Fruit fly (Drosophila melanogaster) whole organism, embryonic: ENCODE measurements around the gene zen2.

Experiments
- Abd-B ChIP-seq: fragments of 200-800 bp; sonication (Bioruptor generic); optimal IDR thresholded peaks from 2 replicates; lab custom pipeline; 2018; ENCODE audit warnings: missing biosample characterization, mild to moderate bottlenecking, missing genetic modification characterization, moderate library complexity
- Atf-2 ChIP-seq: fragments of 200-800 bp; sonication (Bioruptor generic); optimal IDR thresholded peaks from 2 replicates; lab custom pipeline; 2016; ENCODE audit warnings: missing biosample characterization, missing genetic modification characterization
- Awh ChIP-seq: fragments of 200-800 bp; sonication (Bioruptor generic); IDR thresholded peaks from 2 replicates; pipeline ENCODE4, ENCODE4 v1.3.6; 2022; ENCODE audit warnings: missing biosample characterization, missing genetic modification characterization
- CG10366 ChIP-seq: fragments of 200-800 bp; sonication (Bioruptor generic); IDR thresholded peaks from 2 replicates; pipeline ENCODE4 v1.3.6; 2022; ENCODE audit warnings: missing biosample characterization, missing genetic modification characterization
- CG10979 ChIP-seq: fragments of 200-800 bp; sonication (Bioruptor generic); optimal IDR thresholded peaks from 2 replicates; lab custom pipeline; 2018; ENCODE audit warnings: missing biosample characterization, mild to moderate bottlenecking, missing genetic modification characterization, moderate library complexity
- CG11085 ChIP-seq: fragments of 200-800 bp; sonication (Bioruptor generic); IDR thresholded peaks from 2 replicates; pipeline ENCODE4 v1.3.6; 2022; ENCODE audit warnings: missing biosample characterization, missing genetic modification characterization
- CG11093 ChIP-seq: fragments of 200-800 bp; sonication (Bioruptor generic); IDR thresholded peaks from 3 replicates; pipeline ENCODE4 v1.3.6; 2022; ENCODE audit warnings: missing biosample characterization, missing genetic modification characterization
- CG11247 ChIP-seq: fragments of 200-800 bp; sonication (Bioruptor generic); IDR thresholded peaks from 2 replicates; pipeline ENCODE4 v1.3.6; 2022; ENCODE audit warnings: missing biosample characterization, missing genetic modification characterization
- CG12299 ChIP-seq: fragments of 200-800 bp; sonication (Bioruptor generic); optimal IDR thresholded peaks from 2 replicates; lab custom pipeline; 2018; ENCODE audit warnings: missing biosample characterization, mild to moderate bottlenecking, missing genetic modification characterization
- CG12769 ChIP-seq: fragments of 200-800 bp; sonication (Bioruptor generic); optimal IDR thresholded peaks from 2 replicates; lab custom pipeline; 2019; ENCODE audit warnings: missing biosample characterization, mild to moderate bottlenecking, missing genetic modification characterization, moderate library complexity
- CG13287 ChIP-seq: fragments of 200-800 bp; sonication (Bioruptor generic); IDR thresholded peaks from 2 replicates; pipeline ENCODE4 v1.3.6; 2022; ENCODE audit warnings: missing biosample characterization, missing genetic modification characterization; ENCODE audit not compliant: partially characterized antibody
- CG14860 ChIP-seq: fragments of 200-800 bp; sonication (Bioruptor generic); IDR thresholded peaks from 3 replicates; pipeline ENCODE4 v1.3.6; 2022; ENCODE audit warnings: missing biosample characterization, missing genetic modification characterization; ENCODE audit not compliant: partially characterized antibody
- CG14965 ChIP-seq: fragments of 200-800 bp; sonication (Bioruptor generic); optimal IDR thresholded peaks from 2 replicates; lab custom pipeline; 2016; ENCODE audit warnings: missing biosample characterization, missing genetic modification characterization, borderline replicate concordance
- CG15269 ChIP-seq: fragments of 200-800 bp; sonication (Bioruptor generic); optimal IDR thresholded peaks from 2 replicates; lab custom pipeline; 2018; ENCODE audit warnings: missing biosample characterization, mild to moderate bottlenecking, missing genetic modification characterization, moderate library complexity
- CG15601 ChIP-seq: fragments of 200-800 bp; sonication (Bioruptor generic); optimal IDR thresholded peaks from 3 replicates; lab custom pipeline; 2019; ENCODE audit warnings: missing biosample characterization, mild to moderate bottlenecking, missing genetic modification characterization, moderate library complexity
- CG18599 ChIP-seq: fragments of 200-800 bp; sonication (Bioruptor generic); optimal IDR thresholded peaks from 3 replicates; lab custom pipeline; 2017; ENCODE audit warnings: missing biosample characterization, missing genetic modification characterization, mild to moderate bottlenecking, moderate library complexity, missing genetic modification reagents
- CG2199 ChIP-seq: fragments of 200-800 bp; sonication (Bioruptor generic); IDR thresholded peaks from 3 replicates; pipeline ENCODE4 v1.3.6; 2022; ENCODE audit warnings: missing biosample characterization, missing genetic modification characterization
- CG2678 ChIP-seq: fragments of 200-800 bp; sonication (Bioruptor generic); optimal IDR thresholded peaks from 3 replicates; lab custom pipeline; 2019; ENCODE audit warnings: missing biosample characterization, mild to moderate bottlenecking, missing genetic modification characterization, moderate library complexity
- CG31224 ChIP-seq: fragments of 200-800 bp; sonication (Bioruptor generic); IDR thresholded peaks from 2 replicates; pipeline ENCODE4 v1.3.6; 2022; ENCODE audit warnings: missing biosample characterization, missing genetic modification characterization
- CG34376 ChIP-seq: fragments of 200-800 bp; sonication (Bioruptor generic); optimal IDR thresholded peaks from 2 replicates; lab custom pipeline; 2018; ENCODE audit warnings: missing biosample characterization, mild to moderate bottlenecking, missing genetic modification characterization
- CG4282 ChIP-seq: fragments of 200-800 bp; sonication (Bioruptor generic); optimal IDR thresholded peaks from 2 replicates; lab custom pipeline; 2016; ENCODE audit warnings: missing biosample characterization, missing genetic modification characterization
- CG6813 ChIP-seq: fragments of 200-800 bp; sonication (Bioruptor generic); optimal IDR thresholded peaks from 2 replicates; lab custom pipeline; 2017; ENCODE audit warnings: missing biosample characterization, missing genetic modification characterization, mild to moderate bottlenecking, moderate library complexity, missing genetic modification reagents
- CG8359 ChIP-seq: fragments of 200-800 bp; sonication (Bioruptor generic); optimal IDR thresholded peaks from 2 replicates; lab custom pipeline; 2017; ENCODE audit warnings: missing biosample characterization, mild to moderate bottlenecking, missing genetic modification characterization, borderline replicate concordance
- Dip3 ChIP-seq: fragments of 200-800 bp; sonication (Bioruptor generic); optimal IDR thresholded peaks from 3 replicates; lab custom pipeline; 2016; ENCODE audit warnings: missing biosample characterization, missing genetic modification characterization
- Doc3 ChIP-seq: fragments of 200-800 bp; sonication (Bioruptor generic); IDR thresholded peaks from 3 replicates; pipeline ENCODE4 v1.3.6; 2022; ENCODE audit warnings: missing biosample characterization, missing genetic modification characterization; ENCODE audit not compliant: partially characterized antibody
- Ets65A ChIP-seq: fragments of 200-800 bp; sonication (Bioruptor generic); peaks from one replicate; lab custom pipeline; 2016; ENCODE audit warnings: missing biosample characterization, missing genetic modification characterization
- HLH3B ChIP-seq: fragments of 200-800 bp; sonication (Bioruptor generic); IDR thresholded peaks from 2 replicates; pipeline ENCODE4 v1.3.6; 2022; ENCODE audit warnings: missing biosample characterization, missing genetic modification characterization
- Hey ChIP-seq: fragments of 200-800 bp; sonication (Bioruptor generic); optimal IDR thresholded peaks from 3 replicates; lab custom pipeline; 2018; ENCODE audit warnings: missing biosample characterization, mild to moderate bottlenecking, missing genetic modification characterization
- Hr3 ChIP-seq: fragments of 200-800 bp; sonication (Bioruptor generic); optimal IDR thresholded peaks from 3 replicates; lab custom pipeline; 2016; ENCODE audit warnings: missing biosample characterization, missing genetic modification characterization
- NK7.1 ChIP-seq: fragments of 200-800 bp; sonication (Bioruptor generic); optimal IDR thresholded peaks from 3 replicates; lab custom pipeline; 2016; ENCODE audit warnings: missing biosample characterization, missing genetic modification characterization
- Nf-YC ChIP-seq: fragments of 200-800 bp; optimal IDR thresholded peaks from 3 replicates; lab custom pipeline; 2019; ENCODE audit warnings: missing biosample characterization, mild to moderate bottlenecking, missing genetic modification characterization, moderate library complexity
- Ravus ChIP-seq: fragments of 200-800 bp; sonication (Bioruptor generic); IDR thresholded peaks from 2 replicates; pipeline ENCODE4 v1.3.6; 2022; ENCODE audit warnings: missing biosample characterization, missing genetic modification characterization
- al ChIP-seq: fragments of 200-800 bp; sonication (Bioruptor generic); IDR thresholded peaks from 2 replicates; pipeline ENCODE4 v1.3.6; 2022; ENCODE audit warnings: missing biosample characterization, missing genetic modification characterization
- ase ChIP-seq: fragments of 200-800 bp; sonication (Bioruptor generic); IDR thresholded peaks from 3 replicates; pipeline ENCODE4 v1.3.6; 2022; ENCODE audit warnings: missing biosample characterization, missing genetic modification characterization
- br ChIP-seq: fragments of >200 bp; optimal IDR thresholded peaks from 2 replicates; lab custom pipeline; 2017
- dimm ChIP-seq: fragments of 200-800 bp; sonication (Bioruptor generic); IDR thresholded peaks from 2 replicates; pipeline ENCODE4 v1.3.6; 2022; ENCODE audit warnings: missing biosample characterization, missing genetic modification characterization
- exex ChIP-seq: fragments of 200-800 bp; sonication (Bioruptor generic); optimal IDR thresholded peaks from 4 replicates; lab custom pipeline; 2018; ENCODE audit warnings: missing biosample characterization, mild to moderate bottlenecking, missing genetic modification characterization, moderate library complexity
- eyg ChIP-seq: fragments of 200-800 bp; sonication (Bioruptor generic); optimal IDR thresholded peaks from 3 replicates; lab custom pipeline; 2016; ENCODE audit warnings: missing biosample characterization, missing genetic modification characterization
- fd102C ChIP-seq: fragments of 200-800 bp; sonication (Bioruptor generic); optimal IDR thresholded peaks from 2 replicates; lab custom pipeline; 2018; ENCODE audit warnings: missing biosample characterization, mild to moderate bottlenecking, missing genetic modification characterization, moderate library complexity
- gt ChIP-seq: fragments of 200-800 bp; sonication (Bioruptor generic); IDR thresholded peaks from 2 replicates; pipeline ENCODE4 v1.3.6; 2022; ENCODE audit warnings: missing biosample characterization, missing genetic modification characterization
- her ChIP-seq: fragments of 200-800 bp; sonication (Bioruptor generic); optimal IDR thresholded peaks from 2 replicates; lab custom pipeline; 2016; ENCODE audit warnings: missing biosample characterization, missing genetic modification characterization
- inv ChIP-seq: fragments of 200-800 bp; sonication (Bioruptor generic); IDR thresholded peaks from 2 replicates; pipeline ENCODE4 v1.3.6; 2022; ENCODE audit warnings: missing biosample characterization, missing genetic modification characterization; ENCODE audit not compliant: partially characterized antibody
- lmd ChIP-seq: fragments of 200-800 bp; sonication (Bioruptor generic); IDR thresholded peaks from 2 replicates; pipeline ENCODE4 v1.3.6; 2022; ENCODE audit warnings: missing biosample characterization, missing genetic modification characterization
- maf-S ChIP-seq: fragments of 200-800 bp; sonication (Bioruptor generic); optimal IDR thresholded peaks from 2 replicates; lab custom pipeline; 2016; ENCODE audit warnings: missing biosample characterization, missing genetic modification characterization
- nerfin-1 ChIP-seq: fragments of 200-800 bp; sonication (Bioruptor generic); optimal IDR thresholded peaks from 3 replicates; lab custom pipeline; 2019; ENCODE audit warnings: missing biosample characterization, mild to moderate bottlenecking, missing genetic modification characterization, moderate library complexity
- onecut ChIP-seq: fragments of 200-800 bp; sonication (Bioruptor generic); IDR thresholded peaks from 2 replicates; pipeline ENCODE4 v1.3.6; 2022; ENCODE audit warnings: missing biosample characterization, missing genetic modification characterization
- peb ChIP-seq: fragments of 200-800 bp; sonication (Bioruptor generic); IDR thresholded peaks from 2 replicates; pipeline ENCODE4 v1.3.6; 2022; ENCODE audit warnings: missing biosample characterization, missing genetic modification characterization
- phol ChIP-seq: fragments of 200-800 bp; sonication (Bioruptor generic); optimal IDR thresholded peaks from 3 replicates; lab custom pipeline; 2018; ENCODE audit warnings: missing biosample characterization, mild to moderate bottlenecking, missing genetic modification characterization, moderate library complexity
- ro ChIP-seq: fragments of 200-800 bp; sonication (Bioruptor generic); IDR thresholded peaks from 2 replicates; pipeline ENCODE4 v1.3.6; 2022; ENCODE audit warnings: missing biosample characterization, missing genetic modification characterization
- scrt ChIP-seq: fragments of 200-800 bp; sonication (Bioruptor generic); optimal IDR thresholded peaks from 2 replicates; lab custom pipeline; 2018; ENCODE audit warnings: missing biosample characterization, mild to moderate bottlenecking, missing genetic modification characterization, moderate library complexity
- vnd ChIP-seq: fragments of 200-800 bp; sonication (Bioruptor generic); IDR thresholded peaks from 3 replicates; pipeline ENCODE4 v1.3.6; 2022; ENCODE audit warnings: missing biosample characterization, missing genetic modification characterization; ENCODE audit not compliant: partially characterized antibody

Gene zen2

dm6 chr3R:6759419-6759818 lies 15.5 kb upstream of the zen2 start, which contains the start of gene bcd (continued):
- TF ChIP-seq CG15269 (tag; lab: Kevin White, UChicago) (peak; percentile 67), eyg (GFP tag; lab: Kevin White, UChicago) (no peak), NK7.1 (GFP tag; lab: Kevin White, UChicago) (peak; percentile 59), CG10366 (GFP tag; lab: Robert Waterston, UW) (peak; percentile 74), CG11247 (GFP tag; lab: Robert Waterston, UW) (peak; percentile 84), gt (peak; percentile 49; the same call in 1 of the 2 replicates), CG8359 (GFP tag; lab: Kevin White, UChicago) (no peak), HLH3B (GFP tag; lab: Robert Waterston, UW) (peak; percentile 63), CG4282 (GFP tag; lab: Kevin White, UChicago) (peak; percentile 45), CG11093 (GFP tag; lab: Robert Waterston, UW) (peak; percentile 72; the same call in 1 of the 3 replicates), CG18599 (peak; percentile 63), Hey (tag; lab: Kevin White, UChicago) (no peak), CG34376 (GFP tag; lab: Kevin White, UChicago) (no peak), CG14860 (GFP tag; lab: Robert Waterston, UW) (peak; percentile 49; the same call in 1 of the 3 replicates), Doc3 (GFP tag; lab: Robert Waterston, UW) (peak; percentile 46; the same call in 1 of the 3 replicates), CG10979 (tag; lab: Kevin White, UChicago) (peak; percentile 51), CG31224 (no peak), scrt (GFP tag; lab: Kevin White, UChicago) (peak; percentile 8), her (GFP tag; lab: Kevin White, UChicago) (peak; percentile 67), Dip3 (peak; percentile 67), inv (GFP tag; lab: Robert Waterston, UW) (no peak), CG12769 (tag; lab: Kevin White, UChicago) (no peak), vnd (no peak), CG15601 (tag; lab: Kevin White, UChicago) (peak; percentile 26), maf-S (GFP tag; lab: Kevin White, UChicago) (peak; percentile 54), exex (tag; lab: Kevin White, UChicago) (no peak), CG12299 (tag; lab: Kevin White, UChicago) (peak; percentile 19), CG2678 (tag; lab: Kevin White, UChicago) (no peak), onecut (peak; percentile 77), peb (GFP tag; lab: Robert Waterston, UW) (peak; percentile 42; the same call in 1 of the 2 replicates), ase (GFP tag; lab: Robert Waterston, UW) (peak; percentile 71; the same call in 2 of the 3 replicates), Nf-YC (tag; lab: Kevin White, UChicago) (peak; percentile 45), Abd-B (GFP tag; lab: Kevin White, UChicago) (peak; percentile 77), al (peak; percentile 58), lmd (GFP tag; lab: Robert Waterston, UW) (peak; percentile 75), fd102C (GFP tag; lab: Kevin White, UChicago) (peak; percentile 47), Atf-2 (GFP tag; lab: Kevin White, UChicago) (peak; percentile 82), CG6813 (GFP tag; lab: Kevin White, UChicago) (peak; percentile 27), CG13287 (GFP tag; lab: Robert Waterston, UW) (peak; percentile 78), Ets65A (GFP tag; lab: Kevin White, UChicago) (peak; percentile 99), ro (GFP tag; lab: Robert Waterston, UW) (peak; percentile 53), CG14965 (GFP tag; lab: Kevin White, UChicago) (peak; percentile 2), Ravus (GFP tag; lab: Robert Waterston, UW) (peak; percentile 42), dimm (peak; percentile 39; the same call in 1 of the 2 replicates), br (lab: Kevin White, UChicago) (no peak), nerfin-1 (tag; lab: Kevin White, UChicago) (peak; percentile 62), CG11085 (GFP tag; lab: Robert Waterston, UW) (peak; percentile 75), phol (tag; lab: Kevin White, UChicago) (peak; percentile 64), CG2199 (GFP tag; lab: Robert Waterston, UW) (peak; percentile 99), Awh (GFP tag; lab: Robert Waterston, UW) (peak; percentile 81), Hr3 (peak; percentile 78)
